Worm (Caenorhabditis elegans) whole organism, young adult: ENCODE data around the gene rpl-38.

ENCODE experiments used
- B0035.1 ChIP-seq: sonication (generic microtip); optimal IDR thresholded peaks from 2 replicates; lab custom pipeline; 2016; ENCODE audit warnings: missing genetic modification characterization, mild to moderate bottlenecking, missing compliant biosample characterization, missing genotype, missing genetic modification reagents
- B0261.1 ChIP-seq: sonication (generic microtip); optimal IDR thresholded peaks from 2 replicates; lab custom pipeline; 2016; ENCODE audit warnings: mild to moderate bottlenecking, missing genetic modification characterization, moderate library complexity, missing compliant biosample characterization
- C17E4.6 ChIP-seq: fragments of 200-800 bp; sonication (Bioruptor generic); IDR thresholded peaks from 2 replicates; pipeline ENCODE4 v1.3.6; 2022; ENCODE audit warnings: missing genetic modification reagents, missing genetic modification characterization, missing compliant biosample characterization
- F57C9.4 ChIP-seq: sonication (generic microtip); optimal IDR thresholded peaks from 2 replicates; lab custom pipeline; 2017; ENCODE audit warnings: mild to moderate bottlenecking, missing genetic modification characterization, missing compliant biosample characterization
- K12H6.12 ChIP-seq: fragments of 200-800 bp; sonication (Bioruptor generic); optimal IDR thresholded peaks from 2 replicates; lab custom pipeline; 2018; ENCODE audit warnings: mild to moderate bottlenecking, missing genetic modification characterization, missing compliant biosample characterization
- T26A5.8 ChIP-seq: sonication (generic microtip); optimal IDR thresholded peaks from 2 replicates; lab custom pipeline; 2016; ENCODE audit warnings: missing genetic modification characterization, missing compliant biosample characterization
- Y67H2A.10 ChIP-seq: fragments of 200-800 bp; sonication (Bioruptor generic); conservative IDR thresholded peaks from 2 replicates; pipeline ENCODE4 v1.3.6; 2022; ENCODE audit warnings: missing genetic modification reagents, missing genetic modification characterization, missing compliant biosample characterization
- Y79H2A.3 ChIP-seq: fragments of 200-800 bp; sonication (Bioruptor generic); conservative IDR thresholded peaks from 2 replicates; pipeline ENCODE4 v1.3.6; 2022; ENCODE audit warnings: missing genetic modification reagents, missing genetic modification characterization, missing compliant biosample characterization
- akir-1 ChIP-seq: fragments of 200-800 bp; sonication (Bioruptor generic); optimal IDR thresholded peaks from 2 replicates; lab custom pipeline; 2018; ENCODE audit warnings: mild to moderate bottlenecking, missing genetic modification characterization, moderate library complexity, missing compliant biosample characterization
- attf-3 ChIP-seq: fragments of 200-800 bp; sonication (Bioruptor generic); conservative IDR thresholded peaks from 2 replicates; pipeline ENCODE4 v1.3.6; 2022; ENCODE audit warnings: missing genetic modification reagents, missing genetic modification characterization, missing compliant biosample characterization
- bed-1 ChIP-seq: fragments of 200-800 bp; sonication (Bioruptor generic); IDR thresholded peaks from 2 replicates; pipeline ENCODE4 v1.3.6; 2022; ENCODE audit warnings: missing genetic modification reagents, missing genetic modification characterization, missing compliant biosample characterization
- ccch-3 ChIP-seq: fragments of 200-800 bp; sonication (Bioruptor generic); optimal IDR thresholded peaks from 2 replicates; lab custom pipeline; 2018; ENCODE audit warnings: mild to moderate bottlenecking, missing genetic modification characterization, missing compliant biosample characterization
- cebp-2 ChIP-seq: fragments of 200-800 bp; sonication (Bioruptor generic); IDR thresholded peaks from 2 replicates; pipeline ENCODE4 v1.3.6; 2022; ENCODE audit warnings: missing genetic modification characterization, missing compliant biosample characterization
- ceh-40 ChIP-seq: fragments of 200-800 bp; sonication (Bioruptor generic); IDR thresholded peaks from 2 replicates; pipeline ENCODE4 v1.3.6; 2022; ENCODE audit warnings: missing genetic modification characterization, missing compliant biosample characterization
- ceh-79 ChIP-seq: sonication (generic microtip); optimal IDR thresholded peaks from 2 replicates; lab custom pipeline; 2017; ENCODE audit warnings: mild to moderate bottlenecking, missing genetic modification characterization, missing compliant biosample characterization
- ceh-91 ChIP-seq: fragments of 200-800 bp; sonication (Bioruptor generic); IDR thresholded peaks from 2 replicates; pipeline ENCODE4 v1.3.6; 2022; ENCODE audit warnings: missing genetic modification reagents, missing genetic modification characterization, missing compliant biosample characterization
- dox-1 ChIP-seq: fragments of 200-800 bp; sonication (Bioruptor generic); IDR thresholded peaks from 2 replicates; pipeline ENCODE4 v1.3.6; 2022; ENCODE audit warnings: missing genetic modification reagents, missing genetic modification characterization, missing compliant biosample characterization
- dpff-1 ChIP-seq: sonication (generic microtip); optimal IDR thresholded peaks from 2 replicates; lab custom pipeline; 2017; ENCODE audit warnings: mild to moderate bottlenecking, missing genetic modification characterization, missing compliant biosample characterization
- ekl-4 ChIP-seq: fragments of 200-800 bp; sonication (Bioruptor generic); IDR thresholded peaks from 2 replicates; pipeline ENCODE4 v1.3.6; 2022; ENCODE audit warnings: missing genetic modification reagents, missing genetic modification characterization, missing compliant biosample characterization
- ets-4 ChIP-seq: fragments of 200-800 bp; sonication (Bioruptor generic); optimal IDR thresholded peaks from 2 replicates; lab custom pipeline; 2018; ENCODE audit warnings: mild to moderate bottlenecking, missing genetic modification characterization, missing compliant biosample characterization
- gei-17 ChIP-seq: fragments of 200-800 bp; sonication (Bioruptor generic); optimal IDR thresholded peaks from 2 replicates; lab custom pipeline; 2018; ENCODE audit warnings: mild to moderate bottlenecking, missing genetic modification characterization, missing compliant biosample characterization
- hmg-1.2 ChIP-seq: fragments of 200-800 bp; sonication (Bioruptor generic); IDR thresholded peaks from 2 replicates; pipeline ENCODE4 v1.3.6; 2022; ENCODE audit warnings: missing genetic modification reagents, missing genetic modification characterization, missing compliant biosample characterization
- hmg-20 ChIP-seq: fragments of 200-800 bp; sonication (Bioruptor generic); IDR thresholded peaks from 2 replicates; pipeline ENCODE4 v1.3.6; 2022; ENCODE audit warnings: missing genetic modification reagents, missing genetic modification characterization, missing compliant biosample characterization
- let-526 ChIP-seq: fragments of 200-800 bp; sonication (Bioruptor generic); IDR thresholded peaks from 2 replicates; pipeline ENCODE4 v1.3.6; 2022; ENCODE audit warnings: missing genetic modification reagents, missing genetic modification characterization, missing compliant biosample characterization
- let-607 ChIP-seq, 2 experiments: fragments of 200-800 bp in 1 of 2; sonication (Bioruptor generic) in 1 of 2; sonication (generic microtip) in 1 of 2; optimal IDR thresholded peaks; 2 replicates each; lab custom pipeline; 2016 to 2018; ENCODE audit warnings: mild to moderate bottlenecking in 2 of 2, missing compliant biosample characterization in 2 of 2, missing genetic modification characterization in 2 of 2, moderate library complexity in 2 of 2, missing genotype in 1 of 2
- lin-40 ChIP-seq: sonication (generic microtip); optimal IDR thresholded peaks from 2 replicates; lab custom pipeline; 2016; ENCODE audit warnings: missing genetic modification characterization, mild to moderate bottlenecking, missing compliant biosample characterization, missing genotype, missing genetic modification reagents
- lin-54 ChIP-seq: fragments of 200-800 bp; sonication (Bioruptor generic); optimal IDR thresholded peaks from 2 replicates; lab custom pipeline; 2018; ENCODE audit warnings: mild to moderate bottlenecking, missing genetic modification characterization, missing compliant biosample characterization
- madf-10 ChIP-seq: sonication (generic microtip); optimal IDR thresholded peaks from 2 replicates; lab custom pipeline; 2016; ENCODE audit warnings: mild to moderate bottlenecking, missing genetic modification characterization, missing compliant biosample characterization
- madf-8 ChIP-seq: fragments of 200-800 bp; sonication (Bioruptor generic); conservative IDR thresholded peaks from 2 replicates; pipeline ENCODE4 v1.3.6; 2022; ENCODE audit warnings: missing genetic modification reagents, missing genetic modification characterization, missing compliant biosample characterization
- mel-28 ChIP-seq: sonication (generic microtip); optimal IDR thresholded peaks from 2 replicates; lab custom pipeline; 2016; ENCODE audit warnings: borderline replicate concordance, mild to moderate bottlenecking, missing genetic modification characterization, missing compliant biosample characterization
- mes-4 ChIP-seq: sonication (generic microtip); optimal IDR thresholded peaks from 2 replicates; lab custom pipeline; 2016; ENCODE audit warnings: missing genotype, missing genetic modification characterization, missing compliant biosample characterization
- nhr-179 ChIP-seq: sonication (generic microtip); optimal IDR thresholded peaks from 2 replicates; lab custom pipeline; 2016; ENCODE audit warnings: mild to moderate bottlenecking, missing genetic modification characterization, missing compliant biosample characterization
- nhr-80 ChIP-seq: sonication (generic microtip); optimal IDR thresholded peaks from 2 replicates; lab custom pipeline; 2016; ENCODE audit warnings: missing genetic modification characterization, missing compliant biosample characterization
- pbrm-1 ChIP-seq: fragments of 200-800 bp; sonication (Bioruptor generic); IDR thresholded peaks from 2 replicates; pipeline ENCODE4 v1.3.6; 2022; ENCODE audit warnings: missing genetic modification reagents, missing genetic modification characterization, missing compliant biosample characterization
- rec-8 ChIP-seq, 2 experiments: sonication (generic microtip); optimal IDR thresholded peaks; 2 replicates each; lab custom pipeline; 2016; ENCODE audit warnings: mild to moderate bottlenecking in 2 of 2, missing genetic modification characterization in 2 of 2, missing genetic modification reagents in 2 of 2, missing genotype in 2 of 2, missing biosample characterization in 1 of 2, missing compliant biosample characterization in 1 of 2, moderate library complexity in 1 of 2
- rpc-1 ChIP-seq, 2 experiments: fragments of 150-350 bp in 1 of 2; sonication (generic microtip) in 1 of 2; optimal IDR thresholded peaks; 2 replicates each; lab custom pipeline; 2014 to 2018; ENCODE audit warnings: missing biosample characterization in 1 of 2, missing genetic modification characterization in 1 of 2, missing genetic modification reagents in 1 of 2, missing genotype in 1 of 2
- sdz-38 ChIP-seq: sonication (generic microtip); optimal IDR thresholded peaks from 2 replicates; lab custom pipeline; 2016; ENCODE audit warnings: missing genotype, missing genetic modification characterization, missing compliant biosample characterization
- sea-2 ChIP-seq: fragments of 200-800 bp; sonication (Bioruptor generic); IDR thresholded peaks from 2 replicates; pipeline ENCODE4 v1.3.6; 2022; ENCODE audit warnings: missing genetic modification characterization, missing compliant biosample characterization
- snpc-1.3 ChIP-seq: sonication (generic microtip); optimal IDR thresholded peaks from 2 replicates; lab custom pipeline; 2017; ENCODE audit warnings: missing genetic modification characterization, mild to moderate bottlenecking, missing compliant biosample characterization, antibody characterized with exemption, moderate library complexity, missing genotype, missing genetic modification reagents; ENCODE audit not compliant: insufficient read depth
- snpc-3.4 ChIP-seq: sonication (generic microtip); optimal IDR thresholded peaks from 2 replicates; lab custom pipeline; 2017; ENCODE audit warnings: missing genetic modification characterization, mild to moderate bottlenecking, missing compliant biosample characterization, antibody characterized with exemption, moderate library complexity, missing genotype, missing genetic modification reagents
- snpc-4 ChIP-seq, 5 experiments: fragments of 150-350 bp in 1 of 5; sonication (generic microtip) in 4 of 5; optimal IDR thresholded peaks; 2 replicates each; lab custom pipeline; 2014 to 2018; ENCODE audit warnings: missing genetic modification characterization in 5 of 5, missing biosample characterization in 3 of 5, antibody characterized with exemption in 2 of 5, mild to moderate bottlenecking in 2 of 5, missing compliant biosample characterization in 2 of 5, missing genotype in 2 of 5, moderate library complexity in 2 of 5, missing genetic modification reagents in 1 of 5
- tbx-9 ChIP-seq: sonication (generic microtip); optimal IDR thresholded peaks from 2 replicates; lab custom pipeline; 2016; ENCODE audit warnings: borderline replicate concordance, missing genetic modification characterization, inconsistent platforms, missing compliant biosample characterization
- xnd-1 ChIP-seq: sonication (generic microtip); optimal IDR thresholded peaks from 2 replicates; lab custom pipeline; 2016; ENCODE audit warnings: missing genotype, missing genetic modification reagents, missing genetic modification characterization, missing compliant biosample characterization
- ztf-25 ChIP-seq: fragments of 200-800 bp; sonication (Bioruptor generic); IDR thresholded peaks from 2 replicates; pipeline ENCODE4 v1.3.6; 2022; ENCODE audit warnings: missing genetic modification reagents, missing genetic modification characterization, missing compliant biosample characterization
- ztf-28 ChIP-seq: fragments of 200-800 bp; sonication (Bioruptor generic); IDR thresholded peaks from 2 replicates; pipeline ENCODE4 v1.3.6; 2022; ENCODE audit warnings: missing genetic modification reagents, missing genetic modification characterization, missing compliant biosample characterization

rpl-38 gene

DNA sequence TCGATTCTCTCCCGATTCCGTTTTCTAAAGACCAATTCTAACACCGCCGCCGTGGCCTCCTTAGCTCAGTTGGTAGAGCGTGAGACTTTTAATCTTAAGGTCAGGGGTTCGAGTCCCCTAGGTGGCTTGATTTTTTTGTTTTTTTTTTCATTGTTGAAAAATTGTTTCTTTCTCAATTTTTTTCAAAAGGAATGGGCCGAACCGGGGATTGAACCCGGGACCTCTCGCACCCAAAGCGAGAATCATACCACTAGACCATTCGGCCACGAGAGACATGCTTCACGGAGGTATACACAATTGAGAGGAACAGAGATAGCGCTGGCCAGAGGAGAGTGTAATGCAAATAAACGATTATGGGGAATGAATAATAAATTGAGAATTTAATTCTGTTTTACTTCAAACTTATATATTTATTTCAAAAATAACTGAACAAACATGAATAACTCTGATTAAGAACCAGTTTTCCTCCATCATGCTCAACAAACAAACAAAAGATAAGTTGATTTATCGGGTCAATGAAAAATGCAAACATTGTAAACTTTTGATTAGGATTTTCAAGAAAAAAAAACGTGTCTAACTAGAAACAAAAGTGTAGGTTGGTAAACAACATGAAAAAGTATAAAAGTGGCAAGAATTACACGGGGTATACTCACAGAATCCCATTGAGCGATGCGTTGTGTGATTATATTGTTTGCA, 46.8 kb upstream of the rpl-38 start, which contains the start of gene pqn-71 (continued):
- TF ChIP-seq rec-8 (tag; optimal IDR thresholded peaks at IDR 0.05; lab: Kevin White, UChicago) (peak; percentile 94 to 97), snpc-1.3 (peak; percentile 94), ets-4 (GFP tag; lab: Kevin White, UChicago) (no peak), ztf-25 (GFP tag; lab: Robert Waterston, UW) (peak; percentile 89; the same call in 1 of the 2 replicates), lin-40 (tag; lab: Kevin White, UChicago) (peak; percentile 97), hmg-1.2 (peak; percentile 40), madf-8 (peak; percentile 69), mes-4 (tag; lab: Kevin White, UChicago) (peak; percentile 71), ztf-28 (GFP tag; lab: Robert Waterston, UW) (peak; percentile 80), F57C9.4 (tag; lab: Kevin White, UChicago) (no peak), nhr-80 (peak; percentile 80), dpff-1 (tag; lab: Kevin White, UChicago) (peak; percentile 54), sdz-38 (tag; lab: Kevin White, UChicago) (no peak), let-607 (tag; optimal IDR thresholded peaks at IDR 0.05; lab: Kevin White, UChicago) (peak; percentile 75 to 81), bed-1 (GFP tag; lab: Robert Waterston, UW) (0 out of 2 replicates have a peak, but pooled peaks have one; percentile 72), ceh-40 (GFP tag; lab: Robert Waterston, UW) (peak; percentile 88; the same call in 1 of the 2 replicates), ceh-91 (peak; percentile 63; the same call in 1 of the 2 replicates), akir-1 (GFP tag; lab: Kevin White, UChicago) (peak; percentile 0), rpc-1 (optimal IDR thresholded peaks at IDR 0.05; lab: Kevin White, UChicago) (peak; percentile 99), rpc-1 (tag; optimal IDR thresholded peaks at IDR 0.05; lab: Kevin White, UChicago) (peak; percentile 98), attf-3 (GFP tag; lab: Robert Waterston, UW) (peak; percentile 73), C17E4.6 (GFP tag; lab: Robert Waterston, UW) (peak; percentile 93), pbrm-1 (GFP tag; lab: Robert Waterston, UW) (peak; percentile 95), nhr-179 (tag; lab: Kevin White, UChicago) (peak; percentile 31), ceh-79 (tag; lab: Kevin White, UChicago) (peak; percentile 88), madf-10 (tag; lab: Kevin White, UChicago) (peak; percentile 92), mel-28 (tag; lab: Kevin White, UChicago) (peak; percentile 38), lin-54 (peak; percentile 85), dox-1 (GFP tag; lab: Robert Waterston, UW) (peak; percentile 95), let-526 (peak; percentile 89), Y67H2A.10 (GFP tag; lab: Robert Waterston, UW) (0 out of 2 replicates have a peak, but pooled peaks have one; percentile 12), snpc-4 (GFP tag; optimal IDR thresholded peaks at IDR 0.05; lab: Kevin White, UChicago) (peak; percentile 82), snpc-4 (tag; optimal IDR thresholded peaks at IDR 0.05; lab: Kevin White, UChicago) (peak; percentile 80 to 93 (median 88)), hmg-20 (peak; percentile 89), T26A5.8 (tag; lab: Kevin White, UChicago) (peak; percentile 90), snpc-3.4 (tag; lab: Kevin White, UChicago) (peak; percentile 86), Y79H2A.3 (0 out of 2 replicates have a peak, but pooled peaks have one; percentile 52), B0035.1 (peak; percentile 92), B0261.1 (tag; lab: Kevin White, UChicago) (peak; percentile 100), xnd-1 (peak; percentile 46), ekl-4 (peak; percentile 89), tbx-9 (tag; lab: Kevin White, UChicago) (peak; percentile 79), sea-2 (peak; percentile 71; the same call in 1 of the 2 replicates), gei-17 (peak; percentile 84), ccch-3 (GFP tag; lab: Kevin White, UChicago) (peak; percentile 47), cebp-2 (GFP tag; lab: Robert Waterston, UW) (peak; percentile 92), K12H6.12 (tag; lab: Kevin White, UChicago) (peak; percentile 81)
